Fruit fly (Drosophila melanogaster) ovary, adult (tissue): ENCODE measurements around the gene CG8236.

Experiments used
- CG17801 ChIP-seq: fragments of 200-800 bp; optimal IDR thresholded peaks from 2 replicates; lab custom pipeline; 2019; ENCODE audit warnings: missing biosample characterization, mild to moderate bottlenecking, missing genetic modification characterization, moderate library complexity; ENCODE audit not compliant: partially characterized antibody

CG8236 gene

dm6 chr3R:8814029-8814647, 44.9 kb downstream of the CG8236 start:
- TF ChIP-seq CG17801 (GFP tag; lab: Kevin White, UChicago), result no peak

dm6 chr3R:8815074-8815473, 45.9 kb downstream of the CG8236 start:
- TF ChIP-seq CG17801 (GFP tag; lab: Kevin White, UChicago), result no peak

- no peak for TF ChIP-seq CG17801 (GFP tag; lab: Kevin White, UChicago)
Observed at dm6 chr3R:8818239-8818638, 49.0 kb downstream of the CG8236 start.

- TF ChIP-seq CG17801 (GFP tag; lab: Kevin White, UChicago), result no peak
Observed at dm6 chr3R:8819551-8820057, 50.4 kb downstream of the CG8236 start.

DNA sequence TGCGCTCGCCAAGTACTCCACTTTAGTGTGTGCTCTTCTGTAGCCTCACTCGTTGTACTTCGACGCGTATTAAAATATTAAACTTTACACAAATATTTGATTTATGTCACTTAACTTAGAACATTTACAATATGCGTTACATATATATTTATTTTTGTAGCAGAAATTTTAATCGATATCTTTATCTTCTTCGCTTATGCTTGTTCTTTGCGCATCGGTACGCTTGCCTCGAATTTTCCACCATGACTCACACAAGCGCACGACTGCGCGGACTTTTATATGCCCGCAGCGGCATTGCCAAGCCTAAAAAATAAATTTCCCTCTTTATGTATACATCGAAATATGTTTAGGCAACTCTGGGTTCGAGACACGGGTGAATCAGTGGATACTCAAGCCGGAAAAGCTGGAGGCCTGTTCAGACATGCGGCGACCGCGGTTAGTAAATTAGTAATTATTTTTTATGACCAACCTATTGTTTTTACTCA, 51.3 kb downstream of the CG8236 start, which contains the start of gene aqz:
aqz (minus strand) TSS at position 255 of the 485 bp plus-strand sequence.
- peak; percentile 67 for TF ChIP-seq CG17801 (GFP tag; lab: Kevin White, UChicago)
